Fruit fly (Drosophila melanogaster): ENCODE measurements around the gene CG14354.

Gene CG14354

DNA sequence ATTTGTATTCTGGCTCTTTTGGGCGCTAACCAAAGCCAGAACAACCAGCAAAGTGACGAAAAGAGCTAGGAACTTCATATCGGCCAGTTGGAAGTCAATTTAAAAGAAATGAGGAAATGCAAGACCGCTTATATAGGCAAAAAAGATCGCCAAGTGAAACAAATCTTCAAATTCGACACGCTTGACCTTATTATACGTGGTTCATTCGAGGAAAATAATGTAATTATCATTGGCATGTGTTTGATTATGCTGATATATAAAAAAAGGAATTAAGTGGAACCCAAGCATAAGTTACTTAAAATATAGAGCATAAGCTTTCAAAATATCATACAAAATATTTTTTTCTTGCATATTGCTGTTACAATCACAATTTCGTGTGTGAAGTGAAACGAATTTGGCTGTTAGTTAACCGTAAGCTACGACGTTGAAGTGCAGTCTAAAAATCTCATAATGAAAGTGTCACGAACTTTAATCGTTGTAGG, 16.6 kb downstream of the CG14354 start, which contains the start of the genes Mst57Da and alpha4GT2:
Gene Mst57Da, minus strand, starts transcription at position 101 of the 482 bp plus-strand sequence.
Gene alpha4GT2, plus strand, starts transcription at position 432 of the 482 bp plus-strand sequence.
- no peak for TF ChIP-seq CG17801 (GFP tag; optimal IDR thresholded peaks at IDR 0.05; ENCODE audit: partially characterized antibody)

dm6 chr3R:25851224-25851682, 36.0 kb downstream of the CG14354 start, which contains the start of the genes CG14545 and CG5886:
CG14545 (minus strand) TSS chr3R:25851291.
CG5886 (plus strand) TSS chr3R:25851632.
- no peak for TF ChIP-seq CG17801 (GFP tag; optimal IDR thresholded peaks at IDR 0.05; ENCODE audit: partially characterized antibody)

DNA sequence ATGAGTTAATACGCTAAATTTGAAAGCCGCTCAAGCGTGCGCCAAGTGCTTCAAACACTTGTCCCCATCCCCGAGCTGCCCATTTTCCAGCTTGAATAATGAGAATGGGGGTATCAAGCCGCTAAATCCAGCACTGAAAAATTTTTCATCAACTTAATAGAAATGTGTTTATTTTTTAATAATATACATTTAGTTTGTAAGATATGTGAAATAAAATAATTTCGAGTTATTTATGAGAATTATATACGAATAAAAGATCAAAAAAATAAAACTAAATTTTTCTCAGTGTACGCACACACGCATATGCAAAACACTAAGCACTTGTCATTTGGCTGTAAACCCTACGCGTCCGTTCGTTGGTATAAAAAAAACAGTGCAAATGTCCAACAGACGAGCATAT, 39.5 kb downstream of the CG14354 start:
- no peak for TF ChIP-seq CG17801 (GFP tag; optimal IDR thresholded peaks at IDR 0.05; ENCODE audit: partially characterized antibody)

dm6 chr3R:25855594-25856305, 40.5 kb downstream of the CG14354 start, which contains the start of gene CG5890:
CG5890 (plus strand) TSS chr3R:25856154.
- TF ChIP-seq CG17801 (GFP tag; optimal IDR thresholded peaks at IDR 0.05; ENCODE audit: partially characterized antibody), result no peak
